Worm (Caenorhabditis elegans): ENCODE results near the gene F25B3.4.

- no peak for TF ChIP-seq lin-15B (tag; optimal IDR thresholded peaks at IDR 0.05)
- TF ChIP-seq mml-1 (tag; optimal IDR thresholded peaks at IDR 0.05) = no peak
- TF ChIP-seq nfya-1 (tag; optimal IDR thresholded peaks at IDR 0.05; ENCODE audit: insufficient read depth) = no peak
- TF ChIP-seq nhr-25 (tag; optimal IDR thresholded peaks at IDR 0.05) = no peak
These were observed 20.0 kb upstream of the F25B3.4 start for ce11 chrV:9588574-9588973.
